Worm (Caenorhabditis elegans): ENCODE results near the gene clec-226.

clec-226 gene

ce11 chrV:13946385-13947019 is at the start of gene clec-226, which contains the start of gene srx-10:
Gene clec-226, plus strand, starts transcription at chrV:13946969.
Gene srx-10, minus strand, starts transcription at chrV:13946485.
- TF ChIP-seq med-1 (GFP tag; optimal IDR thresholded peaks at IDR 0.05; ENCODE audit: insufficient read depth) (no peak), flt-1 (GFP tag; IDR thresholded peaks at IDR 0.05) (no peak), tab-1 (GFP tag; IDR thresholded peaks at IDR 0.05) (no peak), ref-1 (GFP tag; conservative IDR thresholded peaks at IDR 0.05) (no peak), ztf-29 (GFP tag; IDR thresholded peaks at IDR 0.05) (no peak), ztf-23 (GFP tag; IDR thresholded peaks at IDR 0.05) (no peak), T22C8.4 (GFP tag; IDR thresholded peaks at IDR 0.05) (no peak), klf-2 (GFP tag; conservative IDR thresholded peaks at IDR 0.05) (no peak), cog-1 (tag; optimal IDR thresholded peaks at IDR 0.05) (no peak)

ce11 chrV:13898356-13898755 is 48.4 kb upstream of the clec-226 start, which contains the start of gene cyp-35C1:
Gene cyp-35C1, minus strand, starts transcription at chrV:13898487.
- no peak for TF ChIP-seq cog-1 (tag; optimal IDR thresholded peaks at IDR 0.05)

- TF ChIP-seq cog-1 (tag; optimal IDR thresholded peaks at IDR 0.05) (no peak), med-1 (GFP tag; optimal IDR thresholded peaks at IDR 0.05; ENCODE audit: insufficient read depth) (no peak), klf-2 (GFP tag; conservative IDR thresholded peaks at IDR 0.05) (no peak), ztf-29 (GFP tag; IDR thresholded peaks at IDR 0.05) (no peak)
These were observed 47.6 kb upstream of the clec-226 start, which contains the start of gene oac-3 for ce11 chrV:13899213-13899612. Gene oac-3, plus strand, starts transcription at chrV:13899513.

ce11 chrV:13902495-13902894 is 44.3 kb upstream of the clec-226 start, which contains the start of gene C06B3.1:
Gene C06B3.1, plus strand, starts transcription at chrV:13902795.
- TF ChIP-seq flt-1 (GFP tag; IDR thresholded peaks at IDR 0.05) (no peak), T22C8.4 (GFP tag; IDR thresholded peaks at IDR 0.05) (no peak), ztf-29 (GFP tag; IDR thresholded peaks at IDR 0.05) (no peak), ref-1 (GFP tag; conservative IDR thresholded peaks at IDR 0.05) (no peak), ztf-23 (GFP tag; IDR thresholded peaks at IDR 0.05) (no peak), klf-2 (GFP tag; conservative IDR thresholded peaks at IDR 0.05) (no peak), med-1 (GFP tag; optimal IDR thresholded peaks at IDR 0.05; ENCODE audit: insufficient read depth) (no peak), cog-1 (tag; optimal IDR thresholded peaks at IDR 0.05) (no peak), tab-1 (GFP tag; IDR thresholded peaks at IDR 0.05) (no peak)

ce11 chrV:13904446-13904845 is 42.3 kb upstream of the clec-226 start, which contains the start of gene stdh-3:
Gene stdh-3, plus strand, starts transcription at chrV:13904611.
- no peak for TF ChIP-seq ref-1 (GFP tag; conservative IDR thresholded peaks at IDR 0.05)
- no peak for TF ChIP-seq med-1 (GFP tag; optimal IDR thresholded peaks at IDR 0.05; ENCODE audit: insufficient read depth)
- no peak for TF ChIP-seq flt-1 (GFP tag; IDR thresholded peaks at IDR 0.05)
- TF ChIP-seq T22C8.4 (GFP tag; IDR thresholded peaks at IDR 0.05), result no peak
- no peak for TF ChIP-seq ztf-29 (GFP tag; IDR thresholded peaks at IDR 0.05)
- no peak for TF ChIP-seq klf-2 (GFP tag; conservative IDR thresholded peaks at IDR 0.05)
- no peak for TF ChIP-seq ztf-23 (GFP tag; IDR thresholded peaks at IDR 0.05)
- TF ChIP-seq cog-1 (tag; optimal IDR thresholded peaks at IDR 0.05), result no peak
- TF ChIP-seq tab-1 (GFP tag; IDR thresholded peaks at IDR 0.05), result no peak

- no peak for TF ChIP-seq T22C8.4 (GFP tag; IDR thresholded peaks at IDR 0.05)
- TF ChIP-seq ref-1 (GFP tag; conservative IDR thresholded peaks at IDR 0.05), result no peak
- TF ChIP-seq cog-1 (tag; optimal IDR thresholded peaks at IDR 0.05), result peak; percentile 20
- no peak for TF ChIP-seq ztf-23 (GFP tag; IDR thresholded peaks at IDR 0.05)
- TF ChIP-seq klf-2 (GFP tag; conservative IDR thresholded peaks at IDR 0.05), result no peak
These were observed 40.6 kb upstream of the clec-226 start, which contains the start of gene stdh-1 for ce11 chrV:13906166-13906565. Gene stdh-1, plus strand, starts transcription at chrV:13906492.

- TF ChIP-seq tab-1 (GFP tag; IDR thresholded peaks at IDR 0.05) (no peak), med-1 (GFP tag; optimal IDR thresholded peaks at IDR 0.05; ENCODE audit: insufficient read depth) (no peak), ztf-23 (GFP tag; IDR thresholded peaks at IDR 0.05) (no peak), flt-1 (GFP tag; IDR thresholded peaks at IDR 0.05) (no peak), ref-1 (GFP tag; conservative IDR thresholded peaks at IDR 0.05) (no peak)
These were observed 39.1 kb upstream of the clec-226 start for ce11 chrV:13907557-13908104.

ce11 chrV:13908120-13908915 is 38.5 kb upstream of the clec-226 start:
- no peak for TF ChIP-seq ztf-29 (GFP tag; IDR thresholded peaks at IDR 0.05)
- no peak for TF ChIP-seq flt-1 (GFP tag; IDR thresholded peaks at IDR 0.05)
- no peak for TF ChIP-seq klf-2 (GFP tag; conservative IDR thresholded peaks at IDR 0.05)
- no peak for TF ChIP-seq ztf-23 (GFP tag; IDR thresholded peaks at IDR 0.05)
- TF ChIP-seq cog-1 (tag; optimal IDR thresholded peaks at IDR 0.05), result no peak
- TF ChIP-seq ref-1 (GFP tag; conservative IDR thresholded peaks at IDR 0.05), result no peak
- TF ChIP-seq T22C8.4 (GFP tag; IDR thresholded peaks at IDR 0.05), result no peak
- no peak for TF ChIP-seq med-1 (GFP tag; optimal IDR thresholded peaks at IDR 0.05; ENCODE audit: insufficient read depth)
- TF ChIP-seq tab-1 (GFP tag; IDR thresholded peaks at IDR 0.05), result no peak

ce11 chrV:13908916-13909176 is 37.9 kb upstream of the clec-226 start, which contains the start of gene C06B3.6:
Gene C06B3.6, minus strand, starts transcription at chrV:13908967.
- TF ChIP-seq T22C8.4 (GFP tag; IDR thresholded peaks at IDR 0.05) (no peak), tab-1 (GFP tag; IDR thresholded peaks at IDR 0.05) (no peak), ref-1 (GFP tag; conservative IDR thresholded peaks at IDR 0.05) (no peak), flt-1 (GFP tag; IDR thresholded peaks at IDR 0.05) (no peak), klf-2 (GFP tag; conservative IDR thresholded peaks at IDR 0.05) (no peak), med-1 (GFP tag; optimal IDR thresholded peaks at IDR 0.05; ENCODE audit: insufficient read depth) (no peak), ztf-23 (GFP tag; IDR thresholded peaks at IDR 0.05) (no peak)

- no peak for TF ChIP-seq T22C8.4 (GFP tag; IDR thresholded peaks at IDR 0.05)
- TF ChIP-seq flt-1 (GFP tag; IDR thresholded peaks at IDR 0.05), result no peak
- TF ChIP-seq ref-1 (GFP tag; conservative IDR thresholded peaks at IDR 0.05), result no peak
- no peak for TF ChIP-seq klf-2 (GFP tag; conservative IDR thresholded peaks at IDR 0.05)
- no peak for TF ChIP-seq tab-1 (GFP tag; IDR thresholded peaks at IDR 0.05)
- no peak for TF ChIP-seq ztf-29 (GFP tag; IDR thresholded peaks at IDR 0.05)
- no peak for TF ChIP-seq cog-1 (tag; optimal IDR thresholded peaks at IDR 0.05)
- TF ChIP-seq med-1 (GFP tag; optimal IDR thresholded peaks at IDR 0.05; ENCODE audit: insufficient read depth), result no peak
These were observed 37.4 kb upstream of the clec-226 start, which contains the start of gene C06B3.7 for ce11 chrV:13909400-13909799. Gene C06B3.7, plus strand, starts transcription at chrV:13909686.

Data from whole organism, midembryonic.